Fruit fly (Drosophila melanogaster) whole organism, embryonic: ENCODE results near the gene gro.

Experiments
- ATbp ChIP-seq: fragments of 200-800 bp; sonication (Bioruptor generic); optimal IDR thresholded peaks from 2 replicates; lab custom pipeline; 2017; ENCODE audit warnings: missing biosample characterization, mild to moderate bottlenecking, missing genetic modification characterization, missing genetic modification reagents
- Asciz ChIP-seq: fragments of 200-800 bp; sonication (Bioruptor generic); optimal IDR thresholded peaks from 2 replicates; lab custom pipeline; 2017; ENCODE audit warnings: missing biosample characterization, mild to moderate bottlenecking, missing genetic modification characterization, missing genetic modification reagents
- Atf6 ChIP-seq: fragments of 200-800 bp; sonication (Bioruptor generic); IDR thresholded peaks from 2 replicates; pipeline ENCODE4 v1.3.6; 2022; ENCODE audit warnings: missing biosample characterization, missing genetic modification characterization
- B-H1 ChIP-seq: fragments of 200-800 bp; sonication (Bioruptor generic); IDR thresholded peaks from 3 replicates; pipeline ENCODE4 v1.3.6; 2022; ENCODE audit warnings: missing biosample characterization, missing genetic modification characterization
- CG11456 ChIP-seq: fragments of 200-800 bp; sonication (Bioruptor generic); IDR thresholded peaks from 3 replicates; pipeline ENCODE4 v1.3.6; 2022; ENCODE audit warnings: missing biosample characterization, missing genetic modification characterization
- CG12744 ChIP-seq: fragments of 200-800 bp; sonication (Bioruptor generic); optimal IDR thresholded peaks from 2 replicates; lab custom pipeline; 2016; ENCODE audit warnings: missing biosample characterization, missing genetic modification characterization
- CG13287 ChIP-seq: fragments of 200-800 bp; sonication (Bioruptor generic); IDR thresholded peaks from 2 replicates; pipeline ENCODE4 v1.3.6; 2022; ENCODE audit warnings: missing biosample characterization, missing genetic modification characterization; ENCODE audit not compliant: partially characterized antibody
- CG15011 ChIP-seq: fragments of 200-800 bp; sonication (Bioruptor generic); optimal IDR thresholded peaks from 3 replicates; lab custom pipeline; 2018; ENCODE audit warnings: missing biosample characterization, mild to moderate bottlenecking, missing genetic modification characterization
- CG16815 ChIP-seq: fragments of 200-800 bp; sonication (Bioruptor generic); optimal IDR thresholded peaks from 3 replicates; lab custom pipeline; 2017; ENCODE audit warnings: missing biosample characterization, mild to moderate bottlenecking, missing genetic modification characterization
- CG3726 ChIP-seq: fragments of 200-800 bp; sonication (Bioruptor generic); IDR thresholded peaks from 3 replicates; pipeline ENCODE4, ENCODE4 v1.3.6; 2022; ENCODE audit warnings: missing biosample characterization, missing genetic modification characterization
- CG4707 ChIP-seq: fragments of 200-800 bp; sonication (Bioruptor generic); optimal IDR thresholded peaks from 2 replicates; lab custom pipeline; 2018; ENCODE audit warnings: missing biosample characterization, mild to moderate bottlenecking, missing genetic modification characterization, moderate library complexity
- CG8281 ChIP-seq: fragments of 200-800 bp; sonication (Bioruptor generic); optimal IDR thresholded peaks from 2 replicates; lab custom pipeline; 2018; ENCODE audit warnings: missing biosample characterization, mild to moderate bottlenecking, missing genetic modification characterization, moderate library complexity
- CG8290 ChIP-seq, 3 experiments: fragments of 200-800 bp; sonication (Bioruptor generic); optimal IDR thresholded peaks; 2 replicates each; lab custom pipeline; 2016 to 2019; ENCODE audit warnings: missing biosample characterization in 3 of 3, missing genetic modification characterization in 3 of 3, mild to moderate bottlenecking in 2 of 3, moderate library complexity in 1 of 3
- Chrac-16 ChIP-seq: fragments of 200-800 bp; sonication (Bioruptor generic); optimal IDR thresholded peaks from 3 replicates; lab custom pipeline; 2016; ENCODE audit warnings: missing biosample characterization, missing genetic modification characterization
- D19A ChIP-seq: fragments of 200-800 bp; optimal IDR thresholded peaks from 3 replicates; lab custom pipeline; 2019; ENCODE audit warnings: missing biosample characterization, mild to moderate bottlenecking, missing genetic modification characterization, moderate library complexity
- Deaf1 ChIP-seq: fragments of 200-800 bp; optimal IDR thresholded peaks from 3 replicates; lab custom pipeline; 2019; ENCODE audit warnings: missing biosample characterization, mild to moderate bottlenecking, missing genetic modification characterization, moderate library complexity
- Dref ChIP-seq: fragments of 200-800 bp; sonication (Bioruptor generic); IDR thresholded peaks from 2 replicates; pipeline ENCODE4 v1.3.6; 2022; ENCODE audit warnings: missing biosample characterization, missing genetic modification characterization
- Drgx ChIP-seq: fragments of 200-800 bp; sonication (Bioruptor generic); IDR thresholded peaks from 2 replicates; pipeline ENCODE4 v1.3.6; 2022; ENCODE audit warnings: missing biosample characterization, missing genetic modification characterization
- Hand ChIP-seq: fragments of 200-800 bp; sonication (Bioruptor generic); optimal IDR thresholded peaks from 2 replicates; lab custom pipeline; 2017; ENCODE audit warnings: mild to moderate bottlenecking, missing biosample characterization, missing genetic modification reagents, missing genetic modification characterization
- Hr3 ChIP-seq: fragments of 200-800 bp; sonication (Bioruptor generic); optimal IDR thresholded peaks from 3 replicates; lab custom pipeline; 2016; ENCODE audit warnings: missing biosample characterization, missing genetic modification characterization
- NK7.1 ChIP-seq: fragments of 200-800 bp; sonication (Bioruptor generic); optimal IDR thresholded peaks from 3 replicates; lab custom pipeline; 2016; ENCODE audit warnings: missing biosample characterization, missing genetic modification characterization
- Tbp ChIP-seq: fragments of >200 bp; optimal IDR thresholded peaks from 2 replicates; lab custom pipeline; 2018; ENCODE audit warnings: missing biosample characterization, missing genetic modification characterization
- Vsx1 ChIP-seq: fragments of 200-800 bp; sonication (Bioruptor generic); optimal IDR thresholded peaks from 2 replicates; lab custom pipeline; 2017; ENCODE audit warnings: missing biosample characterization, mild to moderate bottlenecking, missing genetic modification characterization, missing genetic modification reagents
- cas ChIP-seq: fragments of 200-800 bp; sonication (Bioruptor generic); IDR thresholded peaks from 2 replicates; pipeline ENCODE4 v1.3.6; 2022; ENCODE audit warnings: missing biosample characterization, missing genetic modification characterization
- ci ChIP-seq: fragments of 200-800 bp; sonication (Bioruptor generic); IDR thresholded peaks from 3 replicates; pipeline ENCODE4 v1.3.6; 2022; ENCODE audit warnings: missing biosample characterization, missing genetic modification characterization
- crol ChIP-seq: fragments of 200-800 bp; sonication (Bioruptor generic); IDR thresholded peaks from 2 replicates; pipeline ENCODE4 v1.3.6; 2022; ENCODE audit warnings: missing biosample characterization, missing genetic modification characterization
- en ChIP-seq: fragments of 200-800 bp; sonication (Bioruptor generic); optimal IDR thresholded peaks from 2 replicates; lab custom pipeline; 2016; ENCODE audit warnings: missing biosample characterization, missing genetic modification characterization
- ftz-f1 ChIP-seq: fragments of 200-800 bp; sonication (Bioruptor generic); optimal IDR thresholded peaks from 2 replicates; lab custom pipeline; 2016; ENCODE audit warnings: missing biosample characterization, missing genetic modification characterization
- grn ChIP-seq: fragments of 200-800 bp; sonication (Bioruptor generic); optimal IDR thresholded peaks from 3 replicates; lab custom pipeline; 2017; ENCODE audit warnings: missing biosample characterization, missing genetic modification characterization
- jigr1 ChIP-seq: fragments of 200-800 bp; sonication (Bioruptor generic); IDR thresholded peaks from 3 replicates; pipeline ENCODE4 v1.3.6; 2022; ENCODE audit warnings: missing biosample characterization, missing genetic modification characterization
- klu ChIP-seq: fragments of 200-800 bp; sonication (Bioruptor generic); IDR thresholded peaks from 2 replicates; pipeline ENCODE4 v1.3.6; 2022; ENCODE audit warnings: missing biosample characterization, missing genetic modification characterization
- kni ChIP-seq: fragments of 200-800 bp; sonication (Bioruptor generic); optimal IDR thresholded peaks from 3 replicates; lab custom pipeline; 2017; ENCODE audit warnings: mild to moderate bottlenecking, missing biosample characterization, missing genetic modification reagents, missing genetic modification characterization
- mam ChIP-seq: fragments of 200-800 bp; sonication (Bioruptor generic); optimal IDR thresholded peaks from 3 replicates; lab custom pipeline; 2016; ENCODE audit warnings: missing biosample characterization, missing genetic modification characterization
- onecut ChIP-seq: fragments of 200-800 bp; sonication (Bioruptor generic); IDR thresholded peaks from 2 replicates; pipeline ENCODE4 v1.3.6; 2022; ENCODE audit warnings: missing biosample characterization, missing genetic modification characterization
- shn ChIP-seq: fragments of 200-800 bp; sonication (Bioruptor generic); optimal IDR thresholded peaks from 3 replicates; lab custom pipeline; 2016; ENCODE audit warnings: missing biosample characterization, missing genetic modification characterization
- sna ChIP-seq: fragments of 200-800 bp; sonication (Bioruptor generic); IDR thresholded peaks from 2 replicates; pipeline ENCODE4 v1.3.6; 2022; ENCODE audit warnings: missing biosample characterization, missing genetic modification characterization; ENCODE audit not compliant: partially characterized antibody
- tx ChIP-seq: fragments of 200-800 bp; sonication (Bioruptor generic); optimal IDR thresholded peaks from 2 replicates; lab custom pipeline; 2016; ENCODE audit warnings: missing biosample characterization, missing genetic modification characterization

The gro gene

dm6 chr3R:26017771-26018731 lies 23.5 kb upstream of the gro start (continued):
- TF ChIP-seq CG12744 (GFP tag; lab: Kevin White, UChicago): no peak
- TF ChIP-seq tx (GFP tag; lab: Kevin White, UChicago): no peak
- TF ChIP-seq Deaf1 (tag; lab: Kevin White, UChicago): no peak
- TF ChIP-seq mam (GFP tag; lab: Kevin White, UChicago): no peak
- peak; percentile 94 for TF ChIP-seq crol
- no peak for TF ChIP-seq shn
- TF ChIP-seq en (GFP tag; lab: Kevin White, UChicago): no peak
- TF ChIP-seq Vsx1: peak; percentile 77
- peak; percentile 70 for TF ChIP-seq CG8290 (GFP tag; optimal IDR thresholded peaks at IDR 0.05; lab: Kevin White, UChicago)
- TF ChIP-seq CG8290 (tag; optimal IDR thresholded peaks at IDR 0.05; lab: Kevin White, UChicago): peak in 1 of 2 experiments; percentile 77
- TF ChIP-seq Chrac-16: peak; percentile 76
- peak; percentile 81 for TF ChIP-seq Asciz
- peak; percentile 91 for TF ChIP-seq CG16815 (GFP tag; lab: Kevin White, UChicago)
- TF ChIP-seq Atf6: no peak
- TF ChIP-seq ci (GFP tag; lab: Robert Waterston, UW): peak; percentile 52; the same call in 1 of the 3 replicates
- TF ChIP-seq CG13287 (GFP tag; lab: Robert Waterston, UW): no peak
- no peak; the same call in 2 of the 3 replicates for TF ChIP-seq CG3726 (GFP tag; lab: Robert Waterston, UW)
- TF ChIP-seq ATbp (GFP tag; lab: Kevin White, UChicago): peak; percentile 66
- no peak for TF ChIP-seq Tbp (GFP tag; lab: Kevin White, UChicago)
- TF ChIP-seq Dref (GFP tag; lab: Robert Waterston, UW): no peak
- TF ChIP-seq B-H1 (GFP tag; lab: Robert Waterston, UW): peak; percentile 30; the same call in 1 of the 3 replicates
- no peak for TF ChIP-seq CG4707 (GFP tag; lab: Kevin White, UChicago)
- peak; percentile 62 for TF ChIP-seq onecut (GFP tag; lab: Robert Waterston, UW)
- no peak for TF ChIP-seq CG11456
- no peak; the same call in 1 of the 2 replicates for TF ChIP-seq klu (GFP tag; lab: Robert Waterston, UW)
- no peak for TF ChIP-seq jigr1 (GFP tag; lab: Robert Waterston, UW)
- TF ChIP-seq grn: no peak
- TF ChIP-seq NK7.1 (GFP tag; lab: Kevin White, UChicago): no peak
- no peak for TF ChIP-seq sna
- peak; percentile 47 for TF ChIP-seq CG8281 (tag; lab: Kevin White, UChicago)
- TF ChIP-seq Hand (GFP tag; lab: Kevin White, UChicago): no peak
- TF ChIP-seq CG15011 (GFP tag; lab: Kevin White, UChicago): peak; percentile 76
- TF ChIP-seq, all 482 proteins: peak for 254

dm6 chr3R:26019232-26019631 lies 22.3 kb upstream of the gro start:
- TF ChIP-seq cas (GFP tag; lab: Robert Waterston, UW) (no peak), ftz-f1 (GFP tag; lab: Kevin White, UChicago) (no peak), Drgx (GFP tag; lab: Robert Waterston, UW) (peak; percentile 90), Hr3 (GFP tag; lab: Kevin White, UChicago) (no peak), ATbp (GFP tag; lab: Kevin White, UChicago) (no peak), kni (GFP tag; lab: Kevin White, UChicago) (no peak), D19A (tag; lab: Kevin White, UChicago) (peak; percentile 26)
